Worm (Caenorhabditis elegans) whole organism, young adult: ENCODE results near the gene str-208.

Experiments
- F10E7.11 ChIP-seq: sonication (generic microtip); optimal IDR thresholded peaks from 2 replicates; lab custom pipeline; 2017; ENCODE audit warnings: mild to moderate bottlenecking, missing genetic modification characterization, moderate library complexity, missing compliant biosample characterization
- F52B5.7 ChIP-seq: sonication (generic microtip); optimal IDR thresholded peaks from 2 replicates; lab custom pipeline; 2016; ENCODE audit warnings: mild to moderate bottlenecking, missing genetic modification characterization, missing compliant biosample characterization
- T26A5.8 ChIP-seq: sonication (generic microtip); optimal IDR thresholded peaks from 2 replicates; lab custom pipeline; 2016; ENCODE audit warnings: missing genetic modification characterization, missing compliant biosample characterization
- Y79H2A.3 ChIP-seq: fragments of 200-800 bp; sonication (Bioruptor generic); conservative IDR thresholded peaks from 2 replicates; pipeline ENCODE4 v1.3.6; 2022; ENCODE audit warnings: missing genetic modification reagents, missing genetic modification characterization, missing compliant biosample characterization
- Y95B8A.8 ChIP-seq: fragments of 200-800 bp; sonication (Bioruptor generic); IDR thresholded peaks from 2 replicates; pipeline ENCODE4 v1.3.6; 2022; ENCODE audit warnings: missing genetic modification reagents, missing genetic modification characterization, missing compliant biosample characterization
- aptf-3 ChIP-seq: fragments of 200-800 bp; sonication (Bioruptor generic); IDR thresholded peaks from 2 replicates; pipeline ENCODE4 v1.3.6; 2022; ENCODE audit warnings: missing genetic modification characterization, missing compliant biosample characterization
- ceh-58 ChIP-seq: fragments of 200-800 bp; sonication (Bioruptor generic); IDR thresholded peaks from 2 replicates; pipeline ENCODE4 v1.3.6; 2022; ENCODE audit warnings: missing genetic modification characterization, missing compliant biosample characterization
- ceh-91 ChIP-seq: fragments of 200-800 bp; sonication (Bioruptor generic); IDR thresholded peaks from 2 replicates; pipeline ENCODE4 v1.3.6; 2022; ENCODE audit warnings: missing genetic modification reagents, missing genetic modification characterization, missing compliant biosample characterization
- chd-7 ChIP-seq: sonication (generic microtip); optimal IDR thresholded peaks from 2 replicates; lab custom pipeline; 2016; ENCODE audit warnings: mild to moderate bottlenecking, missing genetic modification characterization, moderate library complexity, missing compliant biosample characterization
- dpff-1 ChIP-seq: sonication (generic microtip); optimal IDR thresholded peaks from 2 replicates; lab custom pipeline; 2017; ENCODE audit warnings: mild to moderate bottlenecking, missing genetic modification characterization, missing compliant biosample characterization
- gei-17 ChIP-seq: fragments of 200-800 bp; sonication (Bioruptor generic); optimal IDR thresholded peaks from 2 replicates; lab custom pipeline; 2018; ENCODE audit warnings: mild to moderate bottlenecking, missing genetic modification characterization, missing compliant biosample characterization
- hmg-1.2 ChIP-seq: fragments of 200-800 bp; sonication (Bioruptor generic); IDR thresholded peaks from 2 replicates; pipeline ENCODE4 v1.3.6; 2022; ENCODE audit warnings: missing genetic modification reagents, missing genetic modification characterization, missing compliant biosample characterization
- lag-1 ChIP-seq: fragments of 200-800 bp; sonication (Bioruptor generic); IDR thresholded peaks from 2 replicates; pipeline ENCODE4 v1.3.6; 2022; ENCODE audit warnings: missing genetic modification reagents, missing genetic modification characterization, missing compliant biosample characterization
- madf-10 ChIP-seq: sonication (generic microtip); optimal IDR thresholded peaks from 2 replicates; lab custom pipeline; 2016; ENCODE audit warnings: mild to moderate bottlenecking, missing genetic modification characterization, missing compliant biosample characterization
- madf-3 ChIP-seq: fragments of 200-800 bp; sonication (Bioruptor generic); IDR thresholded peaks from 2 replicates; pipeline ENCODE4 v1.3.6; 2022; ENCODE audit warnings: missing genetic modification reagents, missing genetic modification characterization, missing compliant biosample characterization
- mel-28 ChIP-seq: sonication (generic microtip); optimal IDR thresholded peaks from 2 replicates; lab custom pipeline; 2016; ENCODE audit warnings: borderline replicate concordance, mild to moderate bottlenecking, missing genetic modification characterization, missing compliant biosample characterization
- sdz-38 ChIP-seq: sonication (generic microtip); optimal IDR thresholded peaks from 2 replicates; lab custom pipeline; 2016; ENCODE audit warnings: missing genotype, missing genetic modification characterization, missing compliant biosample characterization
- sea-2 ChIP-seq: fragments of 200-800 bp; sonication (Bioruptor generic); IDR thresholded peaks from 2 replicates; pipeline ENCODE4 v1.3.6; 2022; ENCODE audit warnings: missing genetic modification characterization, missing compliant biosample characterization
- somi-1 ChIP-seq: fragments of 200-800 bp; sonication (Bioruptor generic); optimal IDR thresholded peaks from 2 replicates; lab custom pipeline; 2018; ENCODE audit warnings: mild to moderate bottlenecking, missing genetic modification characterization, missing compliant biosample characterization
- ztf-6 ChIP-seq: fragments of 200-800 bp; sonication (Bioruptor generic); IDR thresholded peaks from 2 replicates; pipeline ENCODE4 v1.3.6; 2022; ENCODE audit warnings: missing genetic modification reagents, missing genetic modification characterization, missing compliant biosample characterization

The str-208 gene

ce11 chrV:5001386-5001785 lies 44.8 kb downstream of the str-208 start, which contains the start of gene srr-8:
TSS of gene srr-8 (plus strand) at chrV:5001686.
- TF ChIP-seq sdz-38 = no peak
- TF ChIP-seq ceh-91 (GFP tag; lab: Robert Waterston, UW) = no peak
- TF ChIP-seq madf-10 (tag; lab: Kevin White, UChicago) = no peak
- TF ChIP-seq ztf-6 = no peak
- no peak for TF ChIP-seq ceh-58 (GFP tag; lab: Robert Waterston, UW)
- TF ChIP-seq Y95B8A.8 = no peak
- TF ChIP-seq Y79H2A.3 (GFP tag; lab: Robert Waterston, UW) = no peak
- TF ChIP-seq mel-28 (tag; lab: Kevin White, UChicago) = no peak
- no peak for TF ChIP-seq aptf-3 (GFP tag; lab: Robert Waterston, UW)
- TF ChIP-seq somi-1 (GFP tag; lab: Kevin White, UChicago) = no peak
- no peak for TF ChIP-seq T26A5.8 (tag; lab: Kevin White, UChicago)
- no peak for TF ChIP-seq chd-7 (tag; lab: Kevin White, UChicago)
- no peak for TF ChIP-seq sea-2 (GFP tag; lab: Robert Waterston, UW)
- TF ChIP-seq gei-17 (GFP tag; lab: Kevin White, UChicago) = no peak
- no peak for TF ChIP-seq hmg-1.2 (GFP tag; lab: Robert Waterston, UW)
- no peak for TF ChIP-seq lag-1 (GFP tag; lab: Robert Waterston, UW)
- TF ChIP-seq dpff-1 (tag; lab: Kevin White, UChicago) = no peak
- TF ChIP-seq madf-3 = no peak
- TF ChIP-seq F10E7.11 = no peak
- no peak for TF ChIP-seq F52B5.7 (tag; lab: Kevin White, UChicago)
